Fruit fly (Drosophila melanogaster) whole organism, embryonic: Measurements from ENCODE around the gene CG7914.

Source experiments
- B-H2 ChIP-seq: fragments of 200-800 bp; sonication (Bioruptor generic); optimal IDR thresholded peaks from 2 replicates; lab custom pipeline; 2018; ENCODE audit warnings: missing biosample characterization, mild to moderate bottlenecking, missing genetic modification characterization
- CG10431 ChIP-seq: fragments of 200-800 bp; sonication (Bioruptor generic); optimal IDR thresholded peaks from 3 replicates; lab custom pipeline; 2018; ENCODE audit warnings: missing biosample characterization, mild to moderate bottlenecking, missing genetic modification characterization
- CG11093 ChIP-seq: fragments of 200-800 bp; sonication (Bioruptor generic); IDR thresholded peaks from 3 replicates; pipeline ENCODE4 v1.3.6; 2022; ENCODE audit warnings: missing biosample characterization, missing genetic modification characterization
- CG12769 ChIP-seq: fragments of 200-800 bp; sonication (Bioruptor generic); optimal IDR thresholded peaks from 2 replicates; lab custom pipeline; 2019; ENCODE audit warnings: missing biosample characterization, mild to moderate bottlenecking, missing genetic modification characterization, moderate library complexity
- CG13287 ChIP-seq: fragments of 200-800 bp; sonication (Bioruptor generic); IDR thresholded peaks from 2 replicates; pipeline ENCODE4 v1.3.6; 2022; ENCODE audit warnings: missing biosample characterization, missing genetic modification characterization; ENCODE audit not compliant: partially characterized antibody
- CG13775 ChIP-seq: fragments of 200-800 bp; sonication (Bioruptor generic); optimal IDR thresholded peaks from 3 replicates; lab custom pipeline; 2017; ENCODE audit warnings: missing biosample characterization, mild to moderate bottlenecking, missing genetic modification characterization
- CG13894 ChIP-seq: fragments of 200-800 bp; sonication (Bioruptor generic); optimal IDR thresholded peaks from 3 replicates; lab custom pipeline; 2018; ENCODE audit warnings: missing biosample characterization, mild to moderate bottlenecking, missing genetic modification characterization, moderate library complexity
- CG1529 ChIP-seq: fragments of 200-800 bp; sonication (Bioruptor generic); optimal IDR thresholded peaks from 3 replicates; lab custom pipeline; 2018; ENCODE audit warnings: missing biosample characterization, missing genetic modification characterization
- CG1603 ChIP-seq: fragments of 200-800 bp; sonication (Bioruptor generic); optimal IDR thresholded peaks from 2 replicates; lab custom pipeline; 2019; ENCODE audit warnings: missing biosample characterization, mild to moderate bottlenecking, missing genetic modification characterization, moderate library complexity
- CG17186 ChIP-seq: fragments of 200-800 bp; sonication (Bioruptor generic); optimal IDR thresholded peaks from 3 replicates; lab custom pipeline; 2017; ENCODE audit warnings: missing biosample characterization, missing genetic modification reagents, missing genetic modification characterization
- CG18764 ChIP-seq: fragments of 200-800 bp; sonication (Bioruptor generic); optimal IDR thresholded peaks from 3 replicates; lab custom pipeline; 2016; ENCODE audit warnings: missing biosample characterization, missing genetic modification characterization
- CG2199 ChIP-seq: fragments of 200-800 bp; sonication (Bioruptor generic); IDR thresholded peaks from 3 replicates; pipeline ENCODE4 v1.3.6; 2022; ENCODE audit warnings: missing biosample characterization, missing genetic modification characterization
- CG3281 ChIP-seq: fragments of 200-800 bp; sonication (Bioruptor generic); optimal IDR thresholded peaks from 3 replicates; lab custom pipeline; 2017; ENCODE audit warnings: missing biosample characterization, mild to moderate bottlenecking, missing genetic modification characterization
- CG34376 ChIP-seq: fragments of 200-800 bp; sonication (Bioruptor generic); optimal IDR thresholded peaks from 2 replicates; lab custom pipeline; 2018; ENCODE audit warnings: missing biosample characterization, mild to moderate bottlenecking, missing genetic modification characterization
- CG7271 ChIP-seq: fragments of 200-800 bp; sonication (Bioruptor generic); optimal IDR thresholded peaks from 2 replicates; lab custom pipeline; 2018; ENCODE audit warnings: missing biosample characterization, mild to moderate bottlenecking, missing genetic modification characterization, moderate library complexity
- CG8290 ChIP-seq, 3 experiments: fragments of 200-800 bp; sonication (Bioruptor generic); optimal IDR thresholded peaks; 2 replicates each; lab custom pipeline; 2016 to 2019; ENCODE audit warnings: missing biosample characterization in 3 of 3, missing genetic modification characterization in 3 of 3, mild to moderate bottlenecking in 2 of 3, moderate library complexity in 1 of 3
- CG8478 ChIP-seq: fragments of >200 bp; optimal IDR thresholded peaks from 2 replicates; lab custom pipeline; 2018
- CG9437 ChIP-seq: fragments of 200-800 bp; sonication (Bioruptor generic); optimal IDR thresholded peaks from 2 replicates; lab custom pipeline; 2018; ENCODE audit warnings: missing biosample characterization, mild to moderate bottlenecking, missing genetic modification characterization
- CG9876 ChIP-seq: fragments of 200-800 bp; sonication (Bioruptor generic); optimal IDR thresholded peaks from 2 replicates; lab custom pipeline; 2016; ENCODE audit warnings: missing biosample characterization, missing genetic modification characterization
- CTCF ChIP-seq: fragments of 200-800 bp; sonication (Bioruptor generic); optimal IDR thresholded peaks from 2 replicates; lab custom pipeline; 2017; ENCODE audit warnings: missing biosample characterization, mild to moderate bottlenecking, missing genetic modification characterization, moderate library complexity
- D19B ChIP-seq: fragments of 200-800 bp; sonication (Bioruptor generic); optimal IDR thresholded peaks from 2 replicates; lab custom pipeline; 2017; ENCODE audit warnings: missing biosample characterization, mild to moderate bottlenecking, missing genetic modification characterization
- Dbx ChIP-seq: fragments of 200-800 bp; sonication (Bioruptor generic); IDR thresholded peaks from 3 replicates; pipeline ENCODE4 v1.3.6; 2022; ENCODE audit warnings: missing biosample characterization, missing genetic modification characterization
- Gsc ChIP-seq: fragments of 200-800 bp; sonication (Bioruptor generic); IDR thresholded peaks from 2 replicates; pipeline ENCODE4 v1.3.6; 2022; ENCODE audit warnings: missing biosample characterization, missing genetic modification characterization
- H15 ChIP-seq: fragments of 200-800 bp; sonication (Bioruptor generic); IDR thresholded peaks from 3 replicates; pipeline ENCODE4 v1.3.6; 2022; ENCODE audit warnings: missing biosample characterization, missing genetic modification characterization
- Hr3 ChIP-seq: fragments of 200-800 bp; sonication (Bioruptor generic); optimal IDR thresholded peaks from 3 replicates; lab custom pipeline; 2016; ENCODE audit warnings: missing biosample characterization, missing genetic modification characterization
- Lim3 ChIP-seq: fragments of 200-800 bp; sonication (Bioruptor generic); IDR thresholded peaks from 2 replicates; pipeline ENCODE4 v1.3.6; 2022; ENCODE audit warnings: missing biosample characterization, missing genetic modification characterization
- MBD-R2 ChIP-seq: fragments of 200-800 bp; sonication (Bioruptor generic); IDR thresholded peaks from 2 replicates; pipeline ENCODE4 v1.3.6; 2022; ENCODE audit warnings: missing biosample characterization, missing genetic modification characterization
- Med ChIP-seq: fragments of 200-800 bp; sonication (Bioruptor generic); peaks from one replicate; lab custom pipeline; 2016; ENCODE audit warnings: missing biosample characterization, missing genetic modification characterization, mild to moderate bottlenecking, inconsistent platforms, moderate library complexity
- Pdp1 ChIP-seq, 2 experiments: fragments of 200-800 bp; sonication (Bioruptor generic); optimal IDR thresholded peaks; 3 replicates each; lab custom pipeline; 2016; ENCODE audit warnings: missing biosample characterization in 2 of 2, missing genetic modification characterization in 2 of 2, mild to moderate bottlenecking in 1 of 2, moderate library complexity in 1 of 2
- Sry-δ ChIP-seq: fragments of 200-800 bp; sonication (Bioruptor generic); optimal IDR thresholded peaks from 2 replicates; lab custom pipeline; 2016; ENCODE audit warnings: missing biosample characterization, missing genetic modification characterization
- Ssrp ChIP-seq: fragments of 200-800 bp; sonication (Bioruptor generic); optimal IDR thresholded peaks from 2 replicates; lab custom pipeline; 2018; ENCODE audit warnings: missing biosample characterization, mild to moderate bottlenecking, missing genetic modification characterization, moderate library complexity
- ab ChIP-seq: fragments of 200-800 bp; sonication (Bioruptor generic); optimal IDR thresholded peaks from 2 replicates; lab custom pipeline; 2016; ENCODE audit warnings: missing biosample characterization, missing genetic modification characterization
- abd-A ChIP-seq: fragments of 200-800 bp; sonication (Bioruptor generic); optimal IDR thresholded peaks from 3 replicates; lab custom pipeline; 2019; ENCODE audit warnings: missing biosample characterization, mild to moderate bottlenecking, missing genetic modification characterization, moderate library complexity
- cato ChIP-seq: fragments of 200-800 bp; sonication (Bioruptor generic); optimal IDR thresholded peaks from 2 replicates; lab custom pipeline; 2016; ENCODE audit warnings: missing biosample characterization, missing genetic modification characterization, borderline replicate concordance
- cg ChIP-seq: fragments of 200-800 bp; sonication (Bioruptor generic); optimal IDR thresholded peaks from 3 replicates; lab custom pipeline; 2019; ENCODE audit warnings: missing biosample characterization, mild to moderate bottlenecking, missing genetic modification characterization, moderate library complexity
- ems ChIP-seq: fragments of 200-800 bp; sonication (Bioruptor generic); optimal IDR thresholded peaks from 3 replicates; lab custom pipeline; 2016; ENCODE audit warnings: missing biosample characterization, missing genetic modification characterization
- en ChIP-seq: fragments of 200-800 bp; sonication (Bioruptor generic); optimal IDR thresholded peaks from 2 replicates; lab custom pipeline; 2016; ENCODE audit warnings: missing biosample characterization, missing genetic modification characterization
- esg ChIP-seq: fragments of 200-800 bp; sonication (Bioruptor generic); conservative IDR thresholded peaks from 2 replicates; pipeline ENCODE4 v1.3.6; 2022; ENCODE audit warnings: missing biosample characterization, missing genetic modification characterization
- ewg ChIP-seq: fragments of 200-800 bp; sonication (Bioruptor generic); optimal IDR thresholded peaks from 3 replicates; lab custom pipeline; 2017; ENCODE audit warnings: mild to moderate bottlenecking, missing biosample characterization, missing genetic modification reagents, missing genetic modification characterization
- gcm2 ChIP-seq: fragments of 200-800 bp; sonication (Bioruptor generic); optimal IDR thresholded peaks from 2 replicates; lab custom pipeline; 2016; ENCODE audit warnings: missing biosample characterization, missing genetic modification characterization
- grn ChIP-seq: fragments of 200-800 bp; sonication (Bioruptor generic); optimal IDR thresholded peaks from 3 replicates; lab custom pipeline; 2017; ENCODE audit warnings: missing biosample characterization, missing genetic modification characterization
- hth ChIP-seq: fragments of >200 bp; optimal IDR thresholded peaks from 2 replicates; lab custom pipeline; 2017; ENCODE audit warnings: inconsistent platforms
- nom ChIP-seq: fragments of 200-800 bp; sonication (Bioruptor generic); optimal IDR thresholded peaks from 2 replicates; lab custom pipeline; 2017; ENCODE audit warnings: missing biosample characterization, missing genetic modification characterization, mild to moderate bottlenecking, moderate library complexity, missing genetic modification reagents
- pan ChIP-seq, 4 experiments: fragments of >200 bp in 3 of 4; fragments of 200-800 bp in 1 of 4; sonication (Bioruptor generic) in 1 of 4; optimal IDR thresholded peaks in 3 of 4; IDR thresholded peaks in 1 of 4; 2 replicates each; pipeline versions ENCODE4 v1.3.6 to Lab custom; 2017 to 2022; ENCODE audit warnings: missing biosample characterization in 2 of 4, missing genetic modification characterization in 2 of 4, mixed read lengths in 1 of 4
- sim ChIP-seq: fragments of 200-800 bp; sonication (Bioruptor generic); IDR thresholded peaks from 2 replicates; pipeline ENCODE4 v1.3.6; 2022; ENCODE audit warnings: missing biosample characterization, missing genetic modification characterization
- slp2 ChIP-seq: fragments of 200-800 bp; sonication (Bioruptor generic); optimal IDR thresholded peaks from 2 replicates; lab custom pipeline; 2016; ENCODE audit warnings: missing biosample characterization, missing genetic modification characterization
- vnd ChIP-seq: fragments of 200-800 bp; sonication (Bioruptor generic); IDR thresholded peaks from 3 replicates; pipeline ENCODE4 v1.3.6; 2022; ENCODE audit warnings: missing biosample characterization, missing genetic modification characterization; ENCODE audit not compliant: partially characterized antibody
- wor ChIP-seq: fragments of 200-800 bp; sonication (Bioruptor generic); IDR thresholded peaks from 2 replicates; pipeline ENCODE4 v1.3.6; 2022; ENCODE audit warnings: missing biosample characterization, missing genetic modification characterization

Gene CG7914

dm6 chrX:19167586-19168403 is 25.5 kb downstream of the CG7914 start (continued):
- TF ChIP-seq CG9437 (GFP tag; lab: Kevin White, UChicago) (no peak), grn (peak; percentile 51), sim (GFP tag; lab: Robert Waterston, UW) (no peak), CG11093 (no peak), vnd (GFP tag; lab: Robert Waterston, UW) (no peak), CG34376 (GFP tag; lab: Kevin White, UChicago) (no peak), Lim3 (GFP tag; lab: Robert Waterston, UW) (no peak), CG8290 (GFP tag; optimal IDR thresholded peaks at IDR 0.05; lab: Kevin White, UChicago) (no peak), CG8290 (tag; optimal IDR thresholded peaks at IDR 0.05; lab: Kevin White, UChicago) (peak in 1 of 2 experiments; percentile 76), pan (optimal IDR thresholded peaks at IDR 0.05; lab: Kevin White, UChicago) (no peak), pan (GFP tag; optimal IDR thresholded peaks at IDR 0.05 in 1 of 2, IDR thresholded peaks at IDR 0.05 in 1 of 2) (peak in 1 of 2 experiments; percentile 49), Sry-δ (GFP tag; lab: Kevin White, UChicago) (no peak), CG13894 (tag; lab: Kevin White, UChicago) (peak; percentile 70), CG7271 (tag; lab: Kevin White, UChicago) (no peak)

- TF ChIP-seq CG3281 (GFP tag; lab: Kevin White, UChicago) (no peak), cg (GFP tag; lab: Kevin White, UChicago) (peak; percentile 17), Pdp1 (GFP tag; optimal IDR thresholded peaks at IDR 0.05; lab: Kevin White, UChicago) (peak in 1 of 2 experiments; percentile 34), CTCF (GFP tag; lab: Kevin White, UChicago) (no peak), H15 (GFP tag; lab: Robert Waterston, UW) (no peak), CG1529 (GFP tag; lab: Kevin White, UChicago) (no peak), gcm2 (GFP tag; lab: Kevin White, UChicago) (no peak), MBD-R2 (GFP tag; lab: Robert Waterston, UW) (no peak), Ssrp (tag; lab: Kevin White, UChicago) (no peak), Gsc (GFP tag; lab: Robert Waterston, UW) (no peak), CG2199 (peak; percentile 98), ems (GFP tag; lab: Kevin White, UChicago) (no peak), ab (GFP tag; lab: Kevin White, UChicago) (no peak), CG8478 (no peak), Dbx (GFP tag; lab: Robert Waterston, UW) (no peak), CG17186 (GFP tag; lab: Kevin White, UChicago) (no peak), wor (GFP tag; lab: Robert Waterston, UW) (no peak), esg (GFP tag; lab: Robert Waterston, UW) (no peak), CG9876 (GFP tag; lab: Kevin White, UChicago) (no peak), en (GFP tag; lab: Kevin White, UChicago) (no peak), CG12769 (tag; lab: Kevin White, UChicago) (peak; percentile 22), CG13775 (GFP tag; lab: Kevin White, UChicago) (no peak), abd-A (peak; percentile 69), ewg (GFP tag; lab: Kevin White, UChicago) (no peak), CG18764 (no peak), Med (GFP tag; lab: Kevin White, UChicago) (peak; percentile 16), nom (GFP tag; lab: Kevin White, UChicago) (no peak), D19B (GFP tag; lab: Kevin White, UChicago) (peak; percentile 71), CG13287 (GFP tag; lab: Robert Waterston, UW) (peak; percentile 18; the same call in 1 of the 2 replicates), CG10431 (GFP tag; lab: Kevin White, UChicago) (no peak), slp2 (no peak), CG1603 (tag; lab: Kevin White, UChicago) (no peak), Hr3 (no peak), B-H2 (no peak), hth (lab: Kevin White, UChicago) (no peak), cato (GFP tag; lab: Kevin White, UChicago) (no peak)
Observed at dm6 chrX:19167032-19167568, 26.1 kb downstream of the CG7914 start, which contains the start of gene RhoGAP18B. Gene RhoGAP18B (minus strand): TSS chrX:19167082.
